Worm (Caenorhabditis elegans) whole organism, L4/young adult: ENCODE results near the gene bris-1.

Experiments used
- W03F9.2 ChIP-seq: fragments of 150-350 bp; optimal IDR thresholded peaks from 2 replicates; lab custom pipeline; 2014; ENCODE audit warnings: missing biosample characterization, missing genetic modification characterization
- dao-5 ChIP-seq: sonication (generic microtip); optimal IDR thresholded peaks from 2 replicates; lab custom pipeline; 2016; ENCODE audit warnings: missing genotype, missing genetic modification characterization, moderate library complexity, missing compliant biosample characterization
- him-1 ChIP-seq: sonication (generic microtip); optimal IDR thresholded peaks from 2 replicates; lab custom pipeline; 2016; ENCODE audit warnings: missing genotype, missing genetic modification reagents, missing genetic modification characterization, missing compliant biosample characterization

Gene bris-1

DNA sequence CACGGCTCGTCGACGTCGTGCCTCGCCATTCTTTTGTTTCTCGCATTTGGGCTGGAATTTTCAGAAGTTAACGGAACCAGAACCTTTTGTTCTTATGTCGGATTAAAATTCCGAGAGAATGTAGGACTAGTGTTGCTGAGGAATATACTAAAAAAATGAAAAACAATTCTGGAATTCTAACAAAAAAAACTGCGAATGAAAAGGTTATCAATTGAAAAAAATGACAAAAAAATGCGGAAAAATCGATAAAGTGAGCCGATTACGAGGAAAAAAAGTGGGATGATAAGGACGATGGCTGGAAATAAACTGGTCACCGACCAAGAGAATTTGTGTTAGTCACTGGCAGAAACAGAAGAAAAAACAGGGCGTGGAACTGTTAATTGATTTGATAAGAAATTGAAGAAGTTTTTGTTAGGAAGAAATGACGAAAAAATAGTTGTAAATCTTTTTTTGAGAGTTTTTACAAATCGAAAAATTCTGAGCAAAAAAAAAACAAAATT, at the start of gene bris-1:
Gene bris-1 (minus strand): TSS at position 51 of the 500 bp plus-strand sequence.
- TF ChIP-seq him-1 (tag; lab: Kevin White, UChicago) = no peak
- TF ChIP-seq dao-5 (tag; lab: Kevin White, UChicago) = no peak
- no peak for TF ChIP-seq W03F9.2 (tag; lab: Kevin White, UChicago)

DNA sequence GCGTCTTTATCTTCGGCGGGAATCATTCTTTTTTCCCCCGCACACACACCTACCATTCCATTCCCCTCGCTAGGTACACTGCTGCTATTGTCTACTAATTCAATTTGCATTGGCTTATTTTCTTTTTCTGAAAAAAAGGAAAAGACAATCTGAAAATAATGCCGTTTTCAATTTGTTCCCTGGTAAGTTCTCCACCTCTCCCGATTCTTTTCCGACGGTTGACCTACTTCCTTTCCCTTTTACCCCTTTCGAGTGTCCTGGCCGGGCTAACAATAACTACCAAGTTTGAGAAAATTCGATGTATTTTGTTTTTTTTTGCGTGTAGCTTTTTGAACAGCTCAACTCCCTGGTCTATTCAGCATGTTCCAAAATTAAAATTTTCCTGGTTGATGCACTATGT, 48.1 kb upstream of the bris-1 start, which contains the start of gene F37C4.4:
Gene F37C4.4 (plus strand): TSS at position 58 of the 400 bp plus-strand sequence.
- TF ChIP-seq dao-5 (tag; lab: Kevin White, UChicago) (no peak), him-1 (tag; lab: Kevin White, UChicago) (no peak), W03F9.2 (tag; lab: Kevin White, UChicago) (no peak)

DNA sequence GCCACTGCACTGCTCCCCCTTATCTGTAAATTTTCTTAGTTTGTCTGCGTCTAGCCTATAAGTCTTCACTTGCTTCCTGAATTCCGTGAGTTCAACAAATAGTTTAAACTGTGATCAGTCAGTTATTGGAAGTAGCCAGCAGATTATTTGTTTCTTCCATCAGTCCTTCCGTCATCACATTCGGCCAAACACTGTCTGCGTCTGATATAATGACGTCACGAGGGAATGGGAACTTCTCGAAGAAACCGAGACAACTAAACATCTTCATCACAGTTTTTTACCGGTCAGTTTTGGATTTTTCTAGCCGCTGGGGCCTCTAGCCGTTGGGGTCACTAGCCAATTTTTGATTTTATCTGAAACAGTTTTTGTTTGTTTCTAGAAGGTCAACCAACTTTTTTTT, 46.9 kb upstream of the bris-1 start:
- TF ChIP-seq him-1 (tag; lab: Kevin White, UChicago) (no peak), W03F9.2 (tag; lab: Kevin White, UChicago) (no peak), dao-5 (tag; lab: Kevin White, UChicago) (no peak)

- TF ChIP-seq dao-5 (tag; lab: Kevin White, UChicago) (no peak), W03F9.2 (tag; lab: Kevin White, UChicago) (no peak), him-1 (tag; lab: Kevin White, UChicago) (no peak)
These were observed 45.8 kb upstream of the bris-1 start, which contains the start of gene aat-8 for ce11 chrIV:3864944-3865343. Gene aat-8, minus strand, starts transcription at chrIV:3865044.

DNA sequence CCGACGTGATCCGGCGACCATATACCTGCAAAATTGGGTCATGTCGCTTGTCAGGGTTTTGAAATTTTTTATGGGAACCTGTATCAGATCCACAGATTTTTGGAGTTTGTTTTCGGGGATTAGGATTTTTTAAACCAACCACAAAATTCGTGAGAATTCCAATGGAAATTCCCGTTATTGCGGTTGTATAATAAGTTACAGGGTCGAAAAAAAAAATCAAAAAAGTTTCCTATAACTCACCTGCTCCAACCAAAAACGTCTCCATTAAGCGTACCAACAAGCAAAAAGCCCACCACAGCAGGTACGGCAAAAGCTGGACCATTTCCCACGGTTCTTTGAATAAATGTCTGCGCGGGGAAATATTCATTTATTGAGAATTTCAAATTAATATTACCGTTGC, 43.8 kb upstream of the bris-1 start:
- TF ChIP-seq him-1 (tag; lab: Kevin White, UChicago) = no peak
- TF ChIP-seq W03F9.2 (tag; lab: Kevin White, UChicago) = no peak
- TF ChIP-seq dao-5 (tag; lab: Kevin White, UChicago) = no peak

DNA sequence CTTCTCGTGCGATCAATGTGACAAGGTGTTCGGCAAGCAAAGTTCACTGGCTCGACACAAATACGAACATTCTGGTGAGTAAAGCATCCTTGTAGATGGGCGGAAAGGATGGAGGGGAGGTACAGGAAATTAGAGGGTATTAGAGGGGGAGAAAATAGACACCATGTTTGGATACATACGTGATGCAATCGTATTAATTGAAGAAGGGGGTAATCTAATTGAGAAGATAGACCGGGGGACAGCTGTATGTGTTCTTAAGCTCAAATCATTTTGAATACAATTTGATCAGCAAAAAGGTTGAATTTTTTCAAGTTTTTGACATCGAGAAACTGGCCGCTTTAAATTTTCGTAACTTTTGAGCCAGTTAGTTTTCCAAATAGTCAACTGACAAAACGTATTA, 41.3 kb upstream of the bris-1 start:
- no peak for TF ChIP-seq him-1 (tag; lab: Kevin White, UChicago)
- TF ChIP-seq W03F9.2 (tag; lab: Kevin White, UChicago) = no peak
- no peak for TF ChIP-seq dao-5 (tag; lab: Kevin White, UChicago)

DNA sequence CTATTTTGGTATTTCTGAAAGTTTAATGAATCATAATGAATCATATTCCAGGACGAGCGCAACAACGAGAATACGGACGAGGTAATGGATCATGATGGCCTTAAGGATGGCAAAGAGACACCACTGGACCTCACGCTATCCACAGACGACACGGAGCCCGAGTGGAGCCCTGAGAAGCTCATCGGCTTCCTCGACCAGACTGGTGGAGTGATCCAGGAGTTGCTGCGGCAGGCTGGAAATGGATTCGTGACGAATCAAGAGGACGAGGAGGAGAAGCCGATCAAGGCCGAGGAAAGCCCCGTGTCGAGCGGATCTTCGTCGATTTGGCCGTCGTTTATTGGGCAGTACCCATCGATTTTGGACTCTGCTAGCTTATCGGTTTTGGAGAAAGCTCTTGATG, 40.4 kb upstream of the bris-1 start:
- TF ChIP-seq W03F9.2 (tag; lab: Kevin White, UChicago) (no peak), dao-5 (tag; lab: Kevin White, UChicago) (no peak), him-1 (tag; lab: Kevin White, UChicago) (no peak)

ce11 chrIV:3857999-3858552, 38.9 kb upstream of the bris-1 start:
- TF ChIP-seq W03F9.2 (tag; lab: Kevin White, UChicago) (no peak), him-1 (tag; lab: Kevin White, UChicago) (no peak), dao-5 (tag; lab: Kevin White, UChicago) (no peak)

- TF ChIP-seq him-1 (tag; lab: Kevin White, UChicago) (no peak), dao-5 (tag; lab: Kevin White, UChicago) (no peak), W03F9.2 (tag; lab: Kevin White, UChicago) (no peak)
These were observed 37.1 kb upstream of the bris-1 start for ce11 chrIV:3856190-3856589.

ce11 chrIV:3855543-3855942, 36.4 kb upstream of the bris-1 start, which contains the start of gene zag-1:
Gene zag-1, plus strand, starts transcription at chrIV:3855843.
- TF ChIP-seq him-1 (tag; lab: Kevin White, UChicago) (no peak), W03F9.2 (tag; lab: Kevin White, UChicago) (no peak), dao-5 (tag; lab: Kevin White, UChicago) (no peak)

DNA sequence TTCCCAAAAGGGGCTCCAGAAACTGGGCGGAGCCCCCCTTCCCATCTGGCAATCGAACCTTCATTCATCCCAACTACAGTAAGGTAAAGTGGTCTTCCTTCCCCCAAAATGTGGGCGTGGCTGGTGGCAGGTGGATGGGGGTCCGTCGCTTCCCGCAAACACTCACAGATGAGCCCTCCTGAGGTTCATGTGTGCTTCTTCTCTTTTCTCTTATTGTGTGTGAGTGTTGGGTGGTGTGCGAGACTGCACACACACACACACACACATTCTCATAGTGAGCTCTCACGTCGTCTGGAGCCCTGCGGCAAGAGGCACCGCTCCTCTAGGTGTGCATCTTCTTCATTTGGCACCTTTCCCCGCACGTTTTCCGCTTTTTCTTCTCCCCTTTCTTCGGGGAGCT, 35.5 kb upstream of the bris-1 start:
- no peak for TF ChIP-seq dao-5 (tag; lab: Kevin White, UChicago)

DNA sequence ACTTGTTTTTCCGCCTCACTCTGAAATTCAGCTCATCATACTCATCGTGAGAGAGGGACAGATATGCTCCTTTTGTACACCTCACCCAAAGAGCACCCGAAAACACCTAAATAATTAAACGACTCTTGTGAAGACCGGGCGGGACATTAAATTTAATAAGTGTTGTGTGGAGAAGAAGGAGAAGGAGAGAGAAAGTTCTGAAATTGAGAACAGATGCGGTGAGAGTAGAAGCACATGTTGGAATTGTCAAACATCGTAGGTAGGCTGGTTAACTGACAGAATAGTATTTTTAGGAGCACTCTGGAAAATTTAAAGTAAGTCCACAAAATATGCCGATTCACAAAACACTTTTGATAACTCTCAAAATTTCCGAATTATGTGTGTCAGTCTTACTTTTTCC, 34.4 kb upstream of the bris-1 start:
- TF ChIP-seq W03F9.2 (tag; lab: Kevin White, UChicago) (no peak), him-1 (tag; lab: Kevin White, UChicago) (no peak), dao-5 (tag; lab: Kevin White, UChicago) (no peak)

- TF ChIP-seq dao-5 (tag; lab: Kevin White, UChicago) (no peak), him-1 (tag; lab: Kevin White, UChicago) (no peak), W03F9.2 (tag; lab: Kevin White, UChicago) (no peak)
These were observed 29.9 kb upstream of the bris-1 start for ce11 chrIV:3848985-3849384.

DNA sequence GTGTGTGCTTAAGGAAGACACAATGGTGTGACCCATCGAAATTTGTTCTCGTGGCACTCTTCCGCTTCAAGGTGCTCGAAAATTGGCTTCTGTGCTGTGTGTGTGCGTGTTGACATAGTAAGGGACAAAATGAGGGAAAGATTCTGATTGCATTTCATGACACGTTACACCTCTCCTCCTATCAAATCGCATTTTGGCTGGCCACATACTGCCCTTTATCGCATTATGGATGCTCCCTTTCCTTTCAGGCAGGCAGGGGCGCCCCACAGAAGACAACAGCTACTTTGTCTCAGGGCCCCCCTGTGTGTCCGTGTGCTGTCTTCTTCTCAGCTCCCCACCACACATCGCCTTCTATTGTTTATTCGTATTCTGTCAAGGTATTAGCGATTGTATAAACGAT, 28.4 kb upstream of the bris-1 start:
- TF ChIP-seq him-1 (tag; lab: Kevin White, UChicago) (no peak), W03F9.2 (tag; lab: Kevin White, UChicago) (no peak), dao-5 (tag; lab: Kevin White, UChicago) (no peak)
